Fruit fly (Drosophila melanogaster): Measurements from ENCODE around the gene CG13108.

dm6 chr2L:9173857-9174593 lies 10.0 kb downstream of the CG13108 start:
- TF ChIP-seq Dll (optimal IDR thresholded peaks at IDR 0.05) (no peak), psq (optimal IDR thresholded peaks at IDR 0.05) (no peak)

Measured in whole organism.